Worm (Caenorhabditis elegans) whole organism, L1 larva: ENCODE results near the gene srbc-2.

Experiments used
- C04F5.9 ChIP-seq: sonication (generic microtip); optimal IDR thresholded peaks from 2 replicates; lab custom pipeline; 2016; ENCODE audit warnings: missing genetic modification characterization, missing compliant biosample characterization
- C16A3.4 ChIP-seq: fragments of 150-350 bp; optimal IDR thresholded peaks from 2 replicates; lab custom pipeline; 2014; ENCODE audit warnings: missing biosample characterization, missing genetic modification characterization
- C34B4.2 ChIP-seq: sonication (generic microtip); optimal IDR thresholded peaks from 2 replicates; lab custom pipeline; 2017; ENCODE audit warnings: mild to moderate bottlenecking, missing genetic modification characterization, missing compliant biosample characterization
- F16B12.6 ChIP-seq: fragments of 150-350 bp; optimal IDR thresholded peaks from 2 replicates; lab custom pipeline; 2014; ENCODE audit warnings: missing biosample characterization, missing genetic modification characterization
- Y116A8C.19 ChIP-seq: sonication (generic microtip); optimal IDR thresholded peaks from 2 replicates; lab custom pipeline; 2016; ENCODE audit warnings: missing compliant biosample characterization, missing genetic modification characterization, borderline replicate concordance
- alr-1 ChIP-seq: fragments of 200-800 bp; sonication (Bioruptor generic); optimal IDR thresholded peaks from 2 replicates; lab custom pipeline; 2018; ENCODE audit warnings: borderline replicate concordance, mild to moderate bottlenecking, missing genetic modification characterization, missing compliant biosample characterization
- aly-2 ChIP-seq: fragments of 150-350 bp; optimal IDR thresholded peaks from 2 replicates; lab custom pipeline; 2014; ENCODE audit warnings: missing biosample characterization, missing genetic modification characterization
- blmp-1 ChIP-seq: fragments of 150-350 bp; optimal IDR thresholded peaks from 2 replicates; lab custom pipeline; 2014; ENCODE audit warnings: missing biosample characterization, missing genetic modification characterization
- ceh-63 ChIP-seq: fragments of 200-800 bp; sonication (Bioruptor generic); optimal IDR thresholded peaks from 2 replicates; lab custom pipeline; 2018; ENCODE audit warnings: mild to moderate bottlenecking, missing genetic modification characterization, missing compliant biosample characterization
- ceh-8 ChIP-seq: fragments of 200-800 bp; sonication (Bioruptor generic); optimal IDR thresholded peaks from 2 replicates; lab custom pipeline; 2018; ENCODE audit warnings: mild to moderate bottlenecking, missing genetic modification characterization, moderate library complexity, missing compliant biosample characterization
- ceh-82 ChIP-seq, 3 experiments: fragments of 150-350 bp in 1 of 3; sonication (generic microtip) in 2 of 3; optimal IDR thresholded peaks; 2 replicates each; lab custom pipeline; 2014 to 2017; ENCODE audit warnings: missing biosample characterization in 3 of 3, missing genetic modification characterization in 3 of 3
- ceh-88 ChIP-seq: fragments of 200-800 bp; sonication (Bioruptor generic); IDR thresholded peaks from 2 replicates; pipeline ENCODE4 v1.3.6; 2022; ENCODE audit warnings: missing genetic modification characterization, missing compliant biosample characterization
- ces-1 ChIP-seq: fragments of 150-350 bp; optimal IDR thresholded peaks from 2 replicates; lab custom pipeline; 2014; ENCODE audit warnings: missing biosample characterization, missing genetic modification reagents, missing genetic modification characterization
- dpl-1 ChIP-seq, 3 experiments: fragments of 150-350 bp in 2 of 3; sonication (generic microtip) in 1 of 3; optimal IDR thresholded peaks; 2 replicates each; lab custom pipeline; 2014 to 2017; ENCODE audit warnings: missing biosample characterization in 3 of 3, missing genetic modification characterization in 3 of 3, missing genetic modification reagents in 3 of 3
- efl-1 ChIP-seq, 4 experiments: fragments of 150-350 bp; optimal IDR thresholded peaks in 3 of 4; peaks in 1 of 4; 1 replicate in 1 of 4; 2 replicates in 3 of 4; lab custom pipeline; 2014; ENCODE audit warnings: missing biosample characterization in 2 of 4, missing genetic modification characterization in 2 of 4, missing genetic modification reagents in 2 of 4
- egl-13 ChIP-seq: sonication (generic microtip); optimal IDR thresholded peaks from 2 replicates; lab custom pipeline; 2016; ENCODE audit warnings: missing genotype, missing genetic modification reagents, missing genetic modification characterization, missing compliant biosample characterization
- egl-27 ChIP-seq, 2 experiments: fragments of 150-350 bp in 1 of 2; sonication (generic microtip); optimal IDR thresholded peaks; 3 replicates each; lab custom pipeline; 2017 to 2018; ENCODE audit warnings: missing biosample characterization in 2 of 2, missing genetic modification characterization in 2 of 2, missing genetic modification reagents in 2 of 2
- elt-3 ChIP-seq, 6 experiments: fragments of 150-350 bp in 1 of 6; sonication (generic microtip); optimal IDR thresholded peaks; 2 replicates each; lab custom pipeline; 2017 to 2018; ENCODE audit warnings: missing biosample characterization in 6 of 6, missing genetic modification characterization in 6 of 6, inconsistent platforms in 1 of 6
- fos-1 ChIP-seq: fragments of 150-350 bp; optimal IDR thresholded peaks from 2 replicates; lab custom pipeline; 2014; ENCODE audit warnings: missing biosample characterization, missing genetic modification characterization
- hlh-17 ChIP-seq: fragments of 200-800 bp; sonication (Bioruptor generic); optimal IDR thresholded peaks from 2 replicates; lab custom pipeline; 2018; ENCODE audit warnings: missing genetic modification characterization, mild to moderate bottlenecking, missing compliant biosample characterization, moderate library complexity, borderline replicate concordance
- hpl-2 ChIP-seq: fragments of 150-350 bp; optimal IDR thresholded peaks from 2 replicates; lab custom pipeline; 2014; ENCODE audit warnings: missing biosample characterization, missing genetic modification reagents, missing genetic modification characterization
- irx-1 ChIP-seq: sonication (generic microtip); optimal IDR thresholded peaks from 2 replicates; lab custom pipeline; 2016; ENCODE audit warnings: missing genetic modification characterization, missing compliant biosample characterization
- lin-14 ChIP-seq: fragments of 200-800 bp; sonication (Bioruptor generic); optimal IDR thresholded peaks from 2 replicates; lab custom pipeline; 2018; ENCODE audit warnings: mild to moderate bottlenecking, missing genetic modification characterization, moderate library complexity, missing compliant biosample characterization
- lin-15B ChIP-seq: fragments of 150-350 bp; sonication (generic microtip); optimal IDR thresholded peaks from 3 replicates; lab custom pipeline; 2014; ENCODE audit warnings: missing biosample characterization, missing genetic modification characterization
- lin-39 ChIP-seq: fragments of 150-350 bp; optimal IDR thresholded peaks from 2 replicates; lab custom pipeline; 2014; ENCODE audit warnings: missing biosample characterization, missing genetic modification reagents, missing genetic modification characterization
- mab-9 ChIP-seq: fragments of 200-800 bp; sonication (Bioruptor generic); IDR thresholded peaks from 2 replicates; pipeline ENCODE4 v1.3.6; 2022; ENCODE audit warnings: missing genetic modification reagents, missing genetic modification characterization, missing compliant biosample characterization
- mef-2 ChIP-seq: fragments of 150-350 bp; optimal IDR thresholded peaks from 2 replicates; lab custom pipeline; 2014; ENCODE audit warnings: missing biosample characterization, missing genetic modification characterization
- mep-1 ChIP-seq: fragments of 150-350 bp; optimal IDR thresholded peaks from 2 replicates; lab custom pipeline; 2014; ENCODE audit warnings: missing biosample characterization, missing genetic modification characterization
- nhr-11 ChIP-seq: fragments of 150-350 bp; optimal IDR thresholded peaks from 2 replicates; lab custom pipeline; 2014; ENCODE audit warnings: missing biosample characterization, missing genetic modification characterization
- nhr-12 ChIP-seq: sonication (generic microtip); optimal IDR thresholded peaks from 2 replicates; lab custom pipeline; 2017; ENCODE audit warnings: missing biosample characterization, missing genetic modification characterization
- nhr-19 ChIP-seq: fragments of 200-800 bp; sonication (Bioruptor generic); conservative IDR thresholded peaks from 2 replicates; pipeline ENCODE4 v1.3.6; 2022; ENCODE audit warnings: missing genetic modification characterization, missing compliant biosample characterization
- nhr-237 ChIP-seq: fragments of 150-350 bp; optimal IDR thresholded peaks from 2 replicates; lab custom pipeline; 2014; ENCODE audit warnings: missing biosample characterization, missing genetic modification characterization
- nhr-71 ChIP-seq: sonication (generic microtip); optimal IDR thresholded peaks from 2 replicates; lab custom pipeline; 2016; ENCODE audit warnings: mild to moderate bottlenecking, missing genetic modification characterization, moderate library complexity, missing compliant biosample characterization
- nhr-77 ChIP-seq: fragments of 150-350 bp; optimal IDR thresholded peaks from 2 replicates; lab custom pipeline; 2014; ENCODE audit warnings: missing biosample characterization, missing genetic modification characterization
- nhr-85 ChIP-seq: sonication (generic microtip); peaks from one replicate; lab custom pipeline; 2016; ENCODE audit warnings: missing genetic modification characterization, inconsistent platforms, missing compliant biosample characterization
- nhr-90 ChIP-seq: sonication (generic microtip); optimal IDR thresholded peaks from 2 replicates; lab custom pipeline; 2016; ENCODE audit warnings: mild to moderate bottlenecking, missing genetic modification characterization, missing compliant biosample characterization; ENCODE audit not compliant: poor library complexity
- pag-3 ChIP-seq: sonication (generic microtip); optimal IDR thresholded peaks from 2 replicates; lab custom pipeline; 2017; ENCODE audit warnings: missing genetic modification characterization, mild to moderate bottlenecking, missing compliant biosample characterization, antibody characterized with exemption, borderline replicate concordance; ENCODE audit not compliant: insufficient read depth
- pax-3 ChIP-seq: fragments of 200-800 bp; sonication (Bioruptor generic); optimal IDR thresholded peaks from 2 replicates; lab custom pipeline; 2018; ENCODE audit warnings: mild to moderate bottlenecking, missing genetic modification characterization, moderate library complexity, missing compliant biosample characterization
- pqm-1 ChIP-seq: sonication (generic microtip); optimal IDR thresholded peaks from 3 replicates; lab custom pipeline; 2017; ENCODE audit warnings: missing biosample characterization, missing genetic modification characterization
- rnt-1 ChIP-seq: sonication (generic microtip); optimal IDR thresholded peaks from 2 replicates; lab custom pipeline; 2016; ENCODE audit warnings: mild to moderate bottlenecking, missing genetic modification characterization, moderate library complexity, missing compliant biosample characterization
- snpc-4 ChIP-seq: fragments of 150-350 bp; optimal IDR thresholded peaks from 2 replicates; lab custom pipeline; 2014; ENCODE audit warnings: missing biosample characterization, missing genetic modification characterization
- sptf-1 ChIP-seq: fragments of 150-350 bp; optimal IDR thresholded peaks from 2 replicates; lab custom pipeline; 2014; ENCODE audit warnings: missing biosample characterization, missing genetic modification characterization
- tbx-2 ChIP-seq: sonication (generic microtip); optimal IDR thresholded peaks from 2 replicates; lab custom pipeline; 2016; ENCODE audit warnings: missing genetic modification characterization, missing compliant biosample characterization
- tlp-1 ChIP-seq: fragments of 150-350 bp; optimal IDR thresholded peaks from 2 replicates; lab custom pipeline; 2014; ENCODE audit warnings: missing biosample characterization, missing genetic modification characterization
- unc-130 ChIP-seq: fragments of 150-350 bp; optimal IDR thresholded peaks from 2 replicates; lab custom pipeline; 2017; ENCODE audit warnings: missing biosample characterization, missing genetic modification characterization, inconsistent platforms
- unc-30 ChIP-seq: sonication (generic microtip); optimal IDR thresholded peaks from 2 replicates; lab custom pipeline; 2017; ENCODE audit warnings: missing biosample characterization, missing genetic modification characterization
- unc-62 ChIP-seq: fragments of 150-350 bp; optimal IDR thresholded peaks from 2 replicates; lab custom pipeline; 2014; ENCODE audit warnings: missing biosample characterization, missing genetic modification reagents, missing genetic modification characterization
- unc-98 ChIP-seq: fragments of 200-800 bp; sonication (Bioruptor generic); IDR thresholded peaks from 2 replicates; pipeline ENCODE4 v1.3.6; 2022; ENCODE audit warnings: missing genetic modification characterization, missing compliant biosample characterization
- xbp-1 ChIP-seq: sonication (generic microtip); optimal IDR thresholded peaks from 2 replicates; lab custom pipeline; 2016; ENCODE audit warnings: missing genetic modification characterization, missing compliant biosample characterization
- zip-4 ChIP-seq: fragments of 200-800 bp; sonication (Bioruptor generic); optimal IDR thresholded peaks from 2 replicates; lab custom pipeline; 2018; ENCODE audit warnings: mild to moderate bottlenecking, missing genetic modification characterization, moderate library complexity, missing compliant biosample characterization
- ztf-11 ChIP-seq, 2 experiments: sonication (generic microtip); optimal IDR thresholded peaks; 2 replicates each; lab custom pipeline; 2016 to 2017; ENCODE audit warnings: missing genetic modification characterization in 2 of 2, missing biosample characterization in 1 of 2, missing compliant biosample characterization in 1 of 2
- ztf-4 ChIP-seq: fragments of 150-350 bp; optimal IDR thresholded peaks from 2 replicates; lab custom pipeline; 2014; ENCODE audit warnings: missing biosample characterization, missing genetic modification characterization

The srbc-2 gene

DNA sequence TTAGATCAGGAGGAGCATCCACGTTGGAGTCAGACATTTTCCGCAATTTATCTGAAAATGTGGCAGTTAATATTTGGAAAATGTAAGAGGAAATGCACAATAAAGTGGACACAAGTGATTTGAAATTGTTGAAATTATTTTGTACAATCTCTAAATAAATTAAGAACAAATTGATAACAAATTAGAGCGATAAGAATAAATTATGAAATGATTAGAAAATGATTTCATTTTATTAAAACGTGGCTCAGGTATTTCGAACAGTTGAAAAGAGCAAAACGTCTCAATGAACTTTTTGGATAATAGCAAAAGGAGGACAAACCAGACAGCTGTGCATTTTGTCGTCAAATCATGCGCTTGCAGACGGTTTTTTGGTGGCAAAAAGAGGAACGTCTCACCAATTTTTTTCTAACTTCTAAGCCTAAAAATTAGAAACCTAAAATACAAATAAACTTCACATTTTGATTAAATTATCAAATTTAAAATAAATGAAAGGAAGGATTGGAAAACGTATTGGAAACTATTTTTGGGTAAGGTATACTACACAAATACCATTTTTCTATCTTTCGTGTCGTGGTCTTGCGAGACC lies 30.3 kb downstream of the srbc-2 start, which contains the start of gene fbxa-65:
Gene fbxa-65 (minus strand): TSS at position 51 of the 586 bp plus-strand sequence.
- no peak for TF ChIP-seq nhr-12
- no peak for TF ChIP-seq ztf-11 (tag; optimal IDR thresholded peaks at IDR 0.05; lab: Kevin White, UChicago)
- peak; percentile 19 for TF ChIP-seq nhr-71 (tag; lab: Kevin White, UChicago)
- no peak for TF ChIP-seq zip-4 (GFP tag; lab: Kevin White, UChicago)
- no peak for TF ChIP-seq C34B4.2 (tag; lab: Kevin White, UChicago)
- no peak for TF ChIP-seq hpl-2
- no peak for TF ChIP-seq sptf-1
- TF ChIP-seq mep-1 (tag; lab: Kevin White, UChicago) = peak; percentile 23
- no peak for TF ChIP-seq fos-1 (tag; lab: Kevin White, UChicago)
- no peak for TF ChIP-seq C04F5.9 (tag; lab: Kevin White, UChicago)
- TF ChIP-seq mef-2 (tag; lab: Kevin White, UChicago) = no peak
- TF ChIP-seq aly-2 = no peak
- no peak for TF ChIP-seq unc-98
- TF ChIP-seq lin-39 (tag; lab: Kevin White, UChicago) = no peak
- no peak for TF ChIP-seq egl-27 (tag; optimal IDR thresholded peaks at IDR 0.05; lab: Kevin White, UChicago)
- TF ChIP-seq pag-3 = no peak
- no peak for TF ChIP-seq unc-62 (GFP tag; lab: Kevin White, UChicago)
- TF ChIP-seq tbx-2 (tag; lab: Kevin White, UChicago) = no peak
- no peak for TF ChIP-seq blmp-1
- peak; percentile 60 for TF ChIP-seq nhr-85 (tag; lab: Kevin White, UChicago)
- no peak for TF ChIP-seq hlh-17 (GFP tag; lab: Kevin White, UChicago)
- no peak for TF ChIP-seq ztf-4
- no peak for TF ChIP-seq ceh-82 (tag; optimal IDR thresholded peaks at IDR 0.05; lab: Kevin White, UChicago)
- no peak for TF ChIP-seq mab-9 (GFP tag; lab: Robert Waterston, UW)
- no peak for TF ChIP-seq unc-30 (tag; lab: Kevin White, UChicago)
- TF ChIP-seq nhr-77 (tag; lab: Kevin White, UChicago) = no peak
- no peak for TF ChIP-seq xbp-1 (tag; lab: Kevin White, UChicago)
- TF ChIP-seq nhr-90 (tag; lab: Kevin White, UChicago) = no peak
- no peak for TF ChIP-seq nhr-11 (tag; lab: Kevin White, UChicago)
- TF ChIP-seq egl-13 = no peak
- no peak for TF ChIP-seq ceh-63
- TF ChIP-seq ces-1 = no peak
- TF ChIP-seq efl-1 (optimal IDR thresholded peaks at IDR 0.05; lab: Kevin White, UChicago) = peak; percentile 9 to 39
- TF ChIP-seq efl-1 (GFP tag; optimal IDR thresholded peaks at IDR 0.05 in 1 of 2; lab: Kevin White, UChicago) = peak; percentile 36 to 85
- no peak for TF ChIP-seq nhr-237 (tag; lab: Kevin White, UChicago)
- TF ChIP-seq nhr-19 = no peak
- TF ChIP-seq elt-3 (tag; optimal IDR thresholded peaks at IDR 0.05; lab: Kevin White, UChicago) = no peak
- no peak for TF ChIP-seq Y116A8C.19
- TF ChIP-seq pqm-1 (tag; lab: Kevin White, UChicago) = no peak
- no peak for TF ChIP-seq C16A3.4
- no peak for TF ChIP-seq unc-130 (tag; lab: Kevin White, UChicago)
- TF ChIP-seq dpl-1 (GFP tag; optimal IDR thresholded peaks at IDR 0.05; lab: Kevin White, UChicago) = peak in 2 of 3 experiments; percentile 28 to 47
- peak; percentile 79 for TF ChIP-seq F16B12.6 (tag; lab: Kevin White, UChicago)
- TF ChIP-seq ceh-88 (GFP tag; lab: Robert Waterston, UW) = no peak
- TF ChIP-seq pax-3 (tag; lab: Kevin White, UChicago) = no peak
- TF ChIP-seq lin-15B = no peak
- TF ChIP-seq tlp-1 (tag; lab: Kevin White, UChicago) = no peak
- TF ChIP-seq snpc-4 (tag; lab: Kevin White, UChicago) = no peak
- TF ChIP-seq irx-1 (tag; lab: Kevin White, UChicago) = no peak
- no peak for TF ChIP-seq rnt-1 (tag; lab: Kevin White, UChicago)
- TF ChIP-seq lin-14 = peak; percentile 34
- no peak for TF ChIP-seq ceh-8 (GFP tag; lab: Kevin White, UChicago)
- no peak for TF ChIP-seq alr-1 (tag; lab: Kevin White, UChicago)
